Worm (Caenorhabditis elegans) whole organism, late embryonic: ENCODE data around the gene T26A8.4.

Experiments used
- C38D4.7 ChIP-seq: fragments of 200-800 bp; sonication (Bioruptor generic); optimal IDR thresholded peaks from 2 replicates; lab custom pipeline; 2018; ENCODE audit warnings: mild to moderate bottlenecking, missing genetic modification characterization, moderate library complexity, missing compliant biosample characterization
- F13H6.1 ChIP-seq: sonication (generic microtip); optimal IDR thresholded peaks from 2 replicates; lab custom pipeline; 2016; ENCODE audit warnings: missing genetic modification characterization, missing compliant biosample characterization
- K02D7.2 ChIP-seq: sonication (generic microtip); optimal IDR thresholded peaks from 2 replicates; lab custom pipeline; 2017; ENCODE audit warnings: mild to moderate bottlenecking, missing genetic modification characterization, missing compliant biosample characterization
- K09A11.1 ChIP-seq: sonication (generic microtip); optimal IDR thresholded peaks from 2 replicates; lab custom pipeline; 2017; ENCODE audit warnings: antibody characterized with exemption, mild to moderate bottlenecking, missing genetic modification characterization, missing compliant biosample characterization; ENCODE audit not compliant: insufficient read depth
- T23F11.4 ChIP-seq: fragments of 200-800 bp; sonication (Bioruptor generic); optimal IDR thresholded peaks from 2 replicates; lab custom pipeline; 2018; ENCODE audit warnings: mild to moderate bottlenecking, missing genetic modification characterization, missing compliant biosample characterization
- Y22D7AL.16 ChIP-seq: sonication (generic microtip); optimal IDR thresholded peaks from 2 replicates; lab custom pipeline; 2016; ENCODE audit warnings: missing genetic modification characterization, missing compliant biosample characterization
- ahr-1 ChIP-seq: sonication (generic microtip); optimal IDR thresholded peaks from 2 replicates; lab custom pipeline; 2016; ENCODE audit warnings: missing genetic modification characterization, missing compliant biosample characterization
- ama-1 ChIP-seq: fragments of 150-350 bp; optimal IDR thresholded peaks from 2 replicates; lab custom pipeline; 2014
- ceh-14 ChIP-seq: sonication (generic microtip); optimal IDR thresholded peaks from 2 replicates; lab custom pipeline; 2016; ENCODE audit warnings: missing genotype, missing genetic modification characterization, missing compliant biosample characterization
- ceh-18 ChIP-seq: sonication (generic microtip); optimal IDR thresholded peaks from 2 replicates; lab custom pipeline; 2016; ENCODE audit warnings: missing genetic modification characterization, missing compliant biosample characterization
- ceh-19 ChIP-seq: fragments of 200-800 bp; sonication (Bioruptor generic); optimal IDR thresholded peaks from 2 replicates; lab custom pipeline; 2018; ENCODE audit warnings: mild to moderate bottlenecking, missing genetic modification characterization, missing compliant biosample characterization
- ceh-24 ChIP-seq: sonication (generic microtip); optimal IDR thresholded peaks from 2 replicates; lab custom pipeline; 2016; ENCODE audit warnings: mild to moderate bottlenecking, missing genetic modification characterization, missing compliant biosample characterization
- ceh-30 ChIP-seq: fragments of 150-350 bp; optimal IDR thresholded peaks from 2 replicates; lab custom pipeline; 2014; ENCODE audit warnings: missing biosample characterization, missing genetic modification characterization
- ceh-31 ChIP-seq: sonication (generic microtip); optimal IDR thresholded peaks from 2 replicates; lab custom pipeline; 2016; ENCODE audit warnings: missing genetic modification characterization, missing compliant biosample characterization
- ceh-34 ChIP-seq: sonication (generic microtip); optimal IDR thresholded peaks from 2 replicates; lab custom pipeline; 2016; ENCODE audit warnings: mild to moderate bottlenecking, missing genetic modification characterization, missing compliant biosample characterization
- ceh-45 ChIP-seq: fragments of 200-800 bp; sonication (Bioruptor generic); IDR thresholded peaks from 2 replicates; pipeline ENCODE4 v1.3.6; 2022; ENCODE audit warnings: missing genetic modification reagents, missing genetic modification characterization, missing compliant biosample characterization
- ceh-48 ChIP-seq: sonication (generic microtip); optimal IDR thresholded peaks from 2 replicates; lab custom pipeline; 2016; ENCODE audit warnings: missing genetic modification characterization, inconsistent platforms, missing compliant biosample characterization
- ceh-9 ChIP-seq: sonication (generic microtip); optimal IDR thresholded peaks from 2 replicates; lab custom pipeline; 2016; ENCODE audit warnings: mild to moderate bottlenecking, missing genetic modification characterization, inconsistent platforms, missing compliant biosample characterization
- che-1 ChIP-seq: sonication (generic microtip); optimal IDR thresholded peaks from 2 replicates; lab custom pipeline; 2016; ENCODE audit warnings: mild to moderate bottlenecking, missing genetic modification characterization, missing compliant biosample characterization
- dmd-4 ChIP-seq: sonication (generic microtip); optimal IDR thresholded peaks from 2 replicates; lab custom pipeline; 2016; ENCODE audit warnings: borderline replicate concordance, missing genetic modification characterization, missing compliant biosample characterization
- dve-1 ChIP-seq: sonication (generic microtip); optimal IDR thresholded peaks from 2 replicates; lab custom pipeline; 2017; ENCODE audit warnings: antibody characterized with exemption, mild to moderate bottlenecking, missing genetic modification characterization, missing compliant biosample characterization
- elt-4 ChIP-seq: sonication (generic microtip); optimal IDR thresholded peaks from 2 replicates; lab custom pipeline; 2016; ENCODE audit warnings: missing genetic modification characterization, missing compliant biosample characterization
- ets-4 ChIP-seq: sonication (generic microtip); optimal IDR thresholded peaks from 2 replicates; lab custom pipeline; 2016; ENCODE audit warnings: missing genetic modification characterization, missing compliant biosample characterization
- eyg-1 ChIP-seq: sonication (generic microtip); optimal IDR thresholded peaks from 2 replicates; lab custom pipeline; 2016; ENCODE audit warnings: missing genotype, missing genetic modification characterization, missing compliant biosample characterization
- fax-1 ChIP-seq: sonication (generic microtip); optimal IDR thresholded peaks from 2 replicates; lab custom pipeline; 2016; ENCODE audit warnings: missing genotype, missing genetic modification characterization, missing compliant biosample characterization
- gmeb-2 ChIP-seq: sonication (generic microtip); optimal IDR thresholded peaks from 2 replicates; lab custom pipeline; 2016; ENCODE audit warnings: missing genetic modification characterization, inconsistent platforms, missing compliant biosample characterization
- hlh-13 ChIP-seq: fragments of 200-800 bp; sonication (Bioruptor generic); optimal IDR thresholded peaks from 2 replicates; lab custom pipeline; 2018; ENCODE audit warnings: mild to moderate bottlenecking, missing genetic modification characterization, missing compliant biosample characterization
- lin-11 ChIP-seq: fragments of 200-800 bp; sonication (Bioruptor generic); optimal IDR thresholded peaks from 2 replicates; lab custom pipeline; 2018; ENCODE audit warnings: mild to moderate bottlenecking, missing genetic modification characterization, missing compliant biosample characterization
- madf-2 ChIP-seq: sonication (generic microtip); optimal IDR thresholded peaks from 2 replicates; lab custom pipeline; 2017; ENCODE audit warnings: missing genetic modification characterization, missing compliant biosample characterization
- nfya-1 ChIP-seq: sonication (generic microtip); optimal IDR thresholded peaks from 2 replicates; lab custom pipeline; 2017; ENCODE audit warnings: missing genetic modification characterization, mild to moderate bottlenecking, missing compliant biosample characterization, antibody characterized with exemption, moderate library complexity
- nhr-11 ChIP-seq: fragments of 150-350 bp; optimal IDR thresholded peaks from 2 replicates; lab custom pipeline; 2014; ENCODE audit warnings: missing biosample characterization, missing genetic modification characterization
- nhr-232 ChIP-seq: sonication (generic microtip); optimal IDR thresholded peaks from 2 replicates; lab custom pipeline; 2016; ENCODE audit warnings: missing genetic modification characterization, missing compliant biosample characterization
- npax-4 ChIP-seq: sonication (generic microtip); optimal IDR thresholded peaks from 2 replicates; lab custom pipeline; 2016; ENCODE audit warnings: missing genetic modification characterization, missing compliant biosample characterization
- odd-2 ChIP-seq: sonication (generic microtip); optimal IDR thresholded peaks from 2 replicates; lab custom pipeline; 2017; ENCODE audit warnings: antibody characterized with exemption, mild to moderate bottlenecking, missing genetic modification characterization, missing compliant biosample characterization
- pag-3 ChIP-seq: sonication (generic microtip); optimal IDR thresholded peaks from 2 replicates; lab custom pipeline; 2016; ENCODE audit warnings: missing compliant biosample characterization, missing genetic modification characterization, borderline replicate concordance
- pax-1 ChIP-seq: fragments of 150-350 bp; optimal IDR thresholded peaks from 2 replicates; lab custom pipeline; 2014; ENCODE audit warnings: missing biosample characterization, missing genetic modification characterization
- pha-2 ChIP-seq: sonication (generic microtip); optimal IDR thresholded peaks from 2 replicates; lab custom pipeline; 2017; ENCODE audit warnings: mild to moderate bottlenecking, missing genetic modification characterization, missing compliant biosample characterization
- pqm-1 ChIP-seq: sonication (generic microtip); optimal IDR thresholded peaks from 2 replicates; lab custom pipeline; 2016; ENCODE audit warnings: missing genetic modification characterization, missing compliant biosample characterization
- pros-1 ChIP-seq: fragments of 150-350 bp; optimal IDR thresholded peaks from 2 replicates; lab custom pipeline; 2014; ENCODE audit warnings: missing biosample characterization, missing genetic modification reagents, missing genetic modification characterization
- ref-2 ChIP-seq: sonication (generic microtip); optimal IDR thresholded peaks from 2 replicates; lab custom pipeline; 2016; ENCODE audit warnings: missing genetic modification characterization, missing compliant biosample characterization
- rnt-1 ChIP-seq: sonication (generic microtip); optimal IDR thresholded peaks from 2 replicates; lab custom pipeline; 2016; ENCODE audit warnings: missing genetic modification characterization, missing compliant biosample characterization
- sdc-2 ChIP-seq: sonication (generic microtip); optimal IDR thresholded peaks from 2 replicates; lab custom pipeline; 2016; ENCODE audit warnings: missing genotype, missing genetic modification characterization, missing compliant biosample characterization
- sox-4 ChIP-seq: sonication (generic microtip); optimal IDR thresholded peaks from 2 replicates; lab custom pipeline; 2017; ENCODE audit warnings: mild to moderate bottlenecking, missing genetic modification characterization, inconsistent platforms, missing compliant biosample characterization
- syd-9 ChIP-seq: sonication (generic microtip); optimal IDR thresholded peaks from 2 replicates; lab custom pipeline; 2016; ENCODE audit warnings: mild to moderate bottlenecking, missing genetic modification characterization, moderate library complexity, missing compliant biosample characterization
- ttx-3 ChIP-seq: sonication (generic microtip); optimal IDR thresholded peaks from 2 replicates; lab custom pipeline; 2016; ENCODE audit warnings: missing genetic modification reagents, missing genetic modification characterization, missing compliant biosample characterization
- unc-3 ChIP-seq, 2 experiments: fragments of 200-800 bp in 1 of 2; sonication (Bioruptor generic) in 1 of 2; sonication (generic microtip) in 1 of 2; conservative IDR thresholded peaks in 1 of 2; optimal IDR thresholded peaks in 1 of 2; 2 replicates each; pipeline versions ENCODE4 v1.3.6 to Lab custom; 2016 to 2022; ENCODE audit warnings: missing compliant biosample characterization in 2 of 2, missing genetic modification characterization in 2 of 2, missing genetic modification reagents in 1 of 2
- unc-55 ChIP-seq: sonication (generic microtip); optimal IDR thresholded peaks from 2 replicates; lab custom pipeline; 2017; ENCODE audit warnings: missing biosample characterization, missing genetic modification reagents, missing genetic modification characterization
- unc-86 ChIP-seq: sonication (generic microtip); optimal IDR thresholded peaks from 2 replicates; lab custom pipeline; 2016; ENCODE audit warnings: missing genetic modification characterization, missing compliant biosample characterization
- zip-5 ChIP-seq: sonication (generic microtip); optimal IDR thresholded peaks from 2 replicates; lab custom pipeline; 2016; ENCODE audit warnings: missing genetic modification characterization, missing compliant biosample characterization

Gene T26A8.4

ce11 chrIV:8431567-8432458 lies 880 bp downstream of the T26A8.4 start (continued):
- TF ChIP-seq K02D7.2 (tag; lab: Kevin White, UChicago) (no peak), dmd-4 (tag; lab: Kevin White, UChicago) (peak; percentile 17), pha-2 (peak; percentile 35), unc-55 (peak; percentile 51)

DNA sequence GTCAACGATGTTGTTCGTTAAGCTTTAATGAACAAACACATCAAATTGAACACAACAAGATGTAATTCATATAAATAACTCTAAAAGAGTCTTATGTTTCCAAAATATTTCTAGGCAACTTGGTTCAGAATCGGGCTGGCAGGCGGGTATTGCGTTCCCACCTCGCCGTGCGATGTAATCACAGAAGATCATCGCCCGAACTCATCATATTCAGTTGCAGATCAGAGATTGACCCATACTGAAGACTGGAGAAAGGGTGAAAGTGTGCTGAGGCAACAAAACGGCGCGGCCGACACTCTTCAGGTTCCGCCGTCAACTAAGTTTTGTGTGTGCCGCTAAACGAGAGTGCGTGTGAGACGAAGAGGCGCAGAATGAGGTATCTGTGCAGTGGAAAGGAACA lies 4.2 kb downstream of the T26A8.4 start:
- TF ChIP-seq K09A11.1 (no peak), pqm-1 (tag; lab: Kevin White, UChicago) (no peak), fax-1 (tag; lab: Kevin White, UChicago) (no peak), ceh-24 (tag; lab: Kevin White, UChicago) (no peak), ceh-48 (tag; lab: Kevin White, UChicago) (no peak), Y22D7AL.16 (tag; lab: Kevin White, UChicago) (no peak), pax-1 (tag; lab: Kevin White, UChicago) (no peak), sox-4 (tag; lab: Kevin White, UChicago) (no peak), npax-4 (no peak), ceh-34 (tag; lab: Kevin White, UChicago) (peak; percentile 34), ceh-31 (tag; lab: Kevin White, UChicago) (peak; percentile 21), ceh-18 (tag; lab: Kevin White, UChicago) (peak; percentile 27), eyg-1 (tag; lab: Kevin White, UChicago) (no peak), ttx-3 (no peak), ref-2 (tag; lab: Kevin White, UChicago) (peak; percentile 19), ceh-9 (tag; lab: Kevin White, UChicago) (no peak), pros-1 (no peak), unc-3 (GFP tag; conservative IDR thresholded peaks at IDR 0.05; lab: Robert Waterston, UW) (no peak), unc-3 (tag; optimal IDR thresholded peaks at IDR 0.05; lab: Kevin White, UChicago) (no peak), C38D4.7 (GFP tag; lab: Kevin White, UChicago) (peak; percentile 27), gmeb-2 (no peak), nhr-11 (tag; lab: Kevin White, UChicago) (no peak), unc-86 (tag; lab: Kevin White, UChicago) (no peak), ahr-1 (tag; lab: Kevin White, UChicago) (no peak), ama-1 (lab: Kevin White, UChicago) (peak; percentile 96), zip-5 (no peak), ceh-14 (no peak), dve-1 (peak; percentile 52), dmd-4 (tag; lab: Kevin White, UChicago) (no peak), nhr-232 (no peak), nfya-1 (tag; lab: Kevin White, UChicago) (peak; percentile 40), lin-11 (tag; lab: Kevin White, UChicago) (no peak), odd-2 (tag; lab: Kevin White, UChicago) (no peak), sdc-2 (tag; lab: Kevin White, UChicago) (no peak), K02D7.2 (tag; lab: Kevin White, UChicago) (peak; percentile 22), hlh-13 (GFP tag; lab: Kevin White, UChicago) (no peak), pag-3 (tag; lab: Kevin White, UChicago) (no peak), madf-2 (tag; lab: Kevin White, UChicago) (no peak), che-1 (tag; lab: Kevin White, UChicago) (peak; percentile 28), pha-2 (no peak), syd-9 (tag; lab: Kevin White, UChicago) (peak; percentile 49), ceh-30 (no peak), ets-4 (no peak), rnt-1 (tag; lab: Kevin White, UChicago) (peak; percentile 42), elt-4 (tag; lab: Kevin White, UChicago) (no peak), F13H6.1 (tag; lab: Kevin White, UChicago) (no peak), ceh-19 (GFP tag; lab: Kevin White, UChicago) (no peak), T23F11.4 (GFP tag; lab: Kevin White, UChicago) (no peak), ceh-45 (GFP tag; lab: Robert Waterston, UW) (no peak)
